Fruit fly (Drosophila melanogaster): ENCODE results near the gene bou.

bou gene

dm6 chrX:6994473-6995179, 8.3 kb downstream of the bou start (continued):
- TF ChIP-seq Med (GFP tag) (peak; percentile 34), dmrt11E (tag; optimal IDR thresholded peaks at IDR 0.05) (peak; percentile 22), trh (GFP tag; optimal IDR thresholded peaks at IDR 0.05) (no peak), Stat92E (GFP tag; optimal IDR thresholded peaks at IDR 0.05) (no peak), Dip3 (GFP tag; optimal IDR thresholded peaks at IDR 0.05) (no peak), CG3065 (GFP tag; optimal IDR thresholded peaks at IDR 0.05) (no peak), CG11560 (tag; IDR thresholded peaks at IDR 0.05) (no peak), CG8290 (GFP tag; optimal IDR thresholded peaks at IDR 0.05) (no peak), CG8290 (tag; optimal IDR thresholded peaks at IDR 0.05) (peak; percentile 19 to 56), CG15696 (tag; optimal IDR thresholded peaks at IDR 0.05) (peak; percentile 55), CG33557 (GFP tag; optimal IDR thresholded peaks at IDR 0.05) (peak; percentile 43), CG2875 (GFP tag; optimal IDR thresholded peaks at IDR 0.05) (no peak), ATbp (GFP tag; optimal IDR thresholded peaks at IDR 0.05) (peak; percentile 29), Doc2 (GFP tag; IDR thresholded peaks at IDR 0.05) (no peak), vnd (GFP tag; IDR thresholded peaks at IDR 0.05; ENCODE audit: partially characterized antibody) (no peak), CG18619 (GFP tag; optimal IDR thresholded peaks at IDR 0.05) (peak; percentile 15), Pdp1 (GFP tag; optimal IDR thresholded peaks at IDR 0.05) (peak in 1 of 2 experiments; percentile 22), CG4707 (GFP tag; optimal IDR thresholded peaks at IDR 0.05) (no peak), CG5245 (GFP tag; optimal IDR thresholded peaks at IDR 0.05) (no peak), Oli (tag; optimal IDR thresholded peaks at IDR 0.05) (no peak), CoRest (tag; optimal IDR thresholded peaks at IDR 0.05) (no peak), CG17361 (GFP tag; IDR thresholded peaks at IDR 0.05) (no peak), ken (GFP tag; IDR thresholded peaks at IDR 0.05) (no peak), CG6813 (GFP tag; optimal IDR thresholded peaks at IDR 0.05) (peak; percentile 40), stc (GFP tag; IDR thresholded peaks at IDR 0.05) (no peak), CG11093 (GFP tag; IDR thresholded peaks at IDR 0.05) (no peak), Sox100B (GFP tag; optimal IDR thresholded peaks at IDR 0.05) (no peak), CG1832 (GFP tag; optimal IDR thresholded peaks at IDR 0.05) (no peak)

- TF ChIP-seq Doc3 (GFP tag; IDR thresholded peaks at IDR 0.05; ENCODE audit: partially characterized antibody) (no peak), CG31441 (GFP tag; IDR thresholded peaks at IDR 0.05) (no peak), CG7987 (GFP tag; optimal IDR thresholded peaks at IDR 0.05) (no peak), CG6765 (GFP tag; optimal IDR thresholded peaks at IDR 0.05) (no peak), Med (GFP tag) (peak; percentile 48)
Observed at dm6 chrX:6995258-6995657, 9.0 kb downstream of the bou start.

dm6 chrX:6996130-6996529, 9.8 kb downstream of the bou start:
- peak; percentile 13 for TF ChIP-seq sens (GFP tag)
- TF ChIP-seq eve (GFP tag; optimal IDR thresholded peaks at IDR 0.05): peak in 1 of 2 experiments; percentile 2
- TF ChIP-seq Med (GFP tag): peak; percentile 67
- no peak for TF ChIP-seq CG13424 (tag; optimal IDR thresholded peaks at IDR 0.05)
- TF ChIP-seq zf30C (GFP tag; optimal IDR thresholded peaks at IDR 0.05): peak; percentile 73
